Worm (Caenorhabditis elegans) whole organism, L1 larva: Measurements from ENCODE around the gene slcr-46.2.

ENCODE experiments used
- Y116A8C.19 ChIP-seq: sonication (generic microtip); optimal IDR thresholded peaks from 2 replicates; lab custom pipeline; 2016; ENCODE audit warnings: missing compliant biosample characterization, missing genetic modification characterization, borderline replicate concordance
- aha-1 ChIP-seq: fragments of 150-350 bp; optimal IDR thresholded peaks from 2 replicates; lab custom pipeline; 2014; ENCODE audit warnings: missing biosample characterization, missing genetic modification characterization
- ceh-82 ChIP-seq, 3 experiments: fragments of 150-350 bp in 1 of 3; sonication (generic microtip) in 2 of 3; optimal IDR thresholded peaks; 2 replicates each; lab custom pipeline; 2014 to 2017; ENCODE audit warnings: missing biosample characterization in 3 of 3, missing genetic modification characterization in 3 of 3
- ceh-88 ChIP-seq: fragments of 200-800 bp; sonication (Bioruptor generic); IDR thresholded peaks from 2 replicates; pipeline ENCODE4 v1.3.6; 2022; ENCODE audit warnings: missing genetic modification characterization, missing compliant biosample characterization
- ces-1 ChIP-seq: fragments of 150-350 bp; optimal IDR thresholded peaks from 2 replicates; lab custom pipeline; 2014; ENCODE audit warnings: missing biosample characterization, missing genetic modification reagents, missing genetic modification characterization
- dpl-1 ChIP-seq, 3 experiments: fragments of 150-350 bp in 2 of 3; sonication (generic microtip) in 1 of 3; optimal IDR thresholded peaks; 2 replicates each; lab custom pipeline; 2014 to 2017; ENCODE audit warnings: missing biosample characterization in 3 of 3, missing genetic modification characterization in 3 of 3, missing genetic modification reagents in 3 of 3
- efl-1 ChIP-seq, 4 experiments: fragments of 150-350 bp; optimal IDR thresholded peaks in 3 of 4; peaks in 1 of 4; 1 replicate in 1 of 4; 2 replicates in 3 of 4; lab custom pipeline; 2014; ENCODE audit warnings: missing biosample characterization in 2 of 4, missing genetic modification characterization in 2 of 4, missing genetic modification reagents in 2 of 4
- efl-3 ChIP-seq: fragments of 200-800 bp; sonication (Bioruptor generic); optimal IDR thresholded peaks from 2 replicates; lab custom pipeline; 2018; ENCODE audit warnings: mild to moderate bottlenecking, missing genetic modification characterization, missing compliant biosample characterization
- elt-2 ChIP-seq: sonication (generic microtip); optimal IDR thresholded peaks from 2 replicates; lab custom pipeline; 2016; ENCODE audit warnings: missing genetic modification characterization, mild to moderate bottlenecking, inconsistent platforms, missing compliant biosample characterization, missing genetic modification reagents
- elt-3 ChIP-seq, 6 experiments: fragments of 150-350 bp in 1 of 6; sonication (generic microtip); optimal IDR thresholded peaks; 2 replicates each; lab custom pipeline; 2017 to 2018; ENCODE audit warnings: missing biosample characterization in 6 of 6, missing genetic modification characterization in 6 of 6, inconsistent platforms in 1 of 6
- fkh-4 ChIP-seq: sonication (generic microtip); optimal IDR thresholded peaks from 2 replicates; lab custom pipeline; 2016; ENCODE audit warnings: missing compliant biosample characterization, missing genetic modification characterization, borderline replicate concordance
- fkh-8 ChIP-seq: sonication (generic microtip); optimal IDR thresholded peaks from 2 replicates; lab custom pipeline; 2016; ENCODE audit warnings: mild to moderate bottlenecking, missing genetic modification characterization, missing compliant biosample characterization
- fos-1 ChIP-seq: fragments of 150-350 bp; optimal IDR thresholded peaks from 2 replicates; lab custom pipeline; 2014; ENCODE audit warnings: missing biosample characterization, missing genetic modification characterization
- grh-1 ChIP-seq: fragments of 200-800 bp; sonication (Bioruptor generic); IDR thresholded peaks from 2 replicates; pipeline ENCODE4 v1.3.6; 2022; ENCODE audit warnings: missing genetic modification reagents, missing genetic modification characterization, missing compliant biosample characterization
- hlh-17 ChIP-seq: fragments of 200-800 bp; sonication (Bioruptor generic); optimal IDR thresholded peaks from 2 replicates; lab custom pipeline; 2018; ENCODE audit warnings: missing genetic modification characterization, mild to moderate bottlenecking, missing compliant biosample characterization, moderate library complexity, borderline replicate concordance
- irx-1 ChIP-seq: sonication (generic microtip); optimal IDR thresholded peaks from 2 replicates; lab custom pipeline; 2016; ENCODE audit warnings: missing genetic modification characterization, missing compliant biosample characterization
- isw-1 ChIP-seq: fragments of 200-800 bp; sonication (Bioruptor generic); IDR thresholded peaks from 2 replicates; pipeline ENCODE4 v1.3.6; 2022; ENCODE audit warnings: missing genetic modification characterization, missing compliant biosample characterization
- jun-1 ChIP-seq: fragments of 150-350 bp; optimal IDR thresholded peaks from 2 replicates; lab custom pipeline; 2014; ENCODE audit warnings: missing biosample characterization, missing genetic modification reagents, missing genetic modification characterization
- lin-13 ChIP-seq: fragments of 150-350 bp; optimal IDR thresholded peaks from 2 replicates; lab custom pipeline; 2014; ENCODE audit warnings: missing biosample characterization, missing genetic modification reagents, missing genetic modification characterization
- lin-15B ChIP-seq: fragments of 150-350 bp; sonication (generic microtip); optimal IDR thresholded peaks from 3 replicates; lab custom pipeline; 2014; ENCODE audit warnings: missing biosample characterization, missing genetic modification characterization
- lin-39 ChIP-seq: fragments of 150-350 bp; optimal IDR thresholded peaks from 2 replicates; lab custom pipeline; 2014; ENCODE audit warnings: missing biosample characterization, missing genetic modification reagents, missing genetic modification characterization
- lsy-2 ChIP-seq, 2 experiments: fragments of 150-350 bp; optimal IDR thresholded peaks; 2 replicates each; lab custom pipeline; 2014; ENCODE audit warnings: missing biosample characterization in 2 of 2, missing genetic modification characterization in 2 of 2
- mab-9 ChIP-seq: fragments of 200-800 bp; sonication (Bioruptor generic); IDR thresholded peaks from 2 replicates; pipeline ENCODE4 v1.3.6; 2022; ENCODE audit warnings: missing genetic modification reagents, missing genetic modification characterization, missing compliant biosample characterization
- mep-1 ChIP-seq: fragments of 150-350 bp; optimal IDR thresholded peaks from 2 replicates; lab custom pipeline; 2014; ENCODE audit warnings: missing biosample characterization, missing genetic modification characterization
- nhr-19 ChIP-seq: fragments of 200-800 bp; sonication (Bioruptor generic); conservative IDR thresholded peaks from 2 replicates; pipeline ENCODE4 v1.3.6; 2022; ENCODE audit warnings: missing genetic modification characterization, missing compliant biosample characterization
- nhr-77 ChIP-seq: fragments of 150-350 bp; optimal IDR thresholded peaks from 2 replicates; lab custom pipeline; 2014; ENCODE audit warnings: missing biosample characterization, missing genetic modification characterization
- pag-3 ChIP-seq: sonication (generic microtip); optimal IDR thresholded peaks from 2 replicates; lab custom pipeline; 2017; ENCODE audit warnings: missing genetic modification characterization, mild to moderate bottlenecking, missing compliant biosample characterization, antibody characterized with exemption, borderline replicate concordance; ENCODE audit not compliant: insufficient read depth
- snpc-4 ChIP-seq: fragments of 150-350 bp; optimal IDR thresholded peaks from 2 replicates; lab custom pipeline; 2014; ENCODE audit warnings: missing biosample characterization, missing genetic modification characterization
- snu-23 ChIP-seq: sonication (generic microtip); optimal IDR thresholded peaks from 2 replicates; lab custom pipeline; 2016; ENCODE audit warnings: missing genetic modification characterization, missing compliant biosample characterization
- sptf-1 ChIP-seq: fragments of 150-350 bp; optimal IDR thresholded peaks from 2 replicates; lab custom pipeline; 2014; ENCODE audit warnings: missing biosample characterization, missing genetic modification characterization
- swsn-7 ChIP-seq: sonication (generic microtip); optimal IDR thresholded peaks from 2 replicates; lab custom pipeline; 2016; ENCODE audit warnings: missing genetic modification characterization, missing compliant biosample characterization
- tlp-1 ChIP-seq: fragments of 150-350 bp; optimal IDR thresholded peaks from 2 replicates; lab custom pipeline; 2014; ENCODE audit warnings: missing biosample characterization, missing genetic modification characterization
- unc-98 ChIP-seq: fragments of 200-800 bp; sonication (Bioruptor generic); IDR thresholded peaks from 2 replicates; pipeline ENCODE4 v1.3.6; 2022; ENCODE audit warnings: missing genetic modification characterization, missing compliant biosample characterization
- vab-15 ChIP-seq: sonication (generic microtip); optimal IDR thresholded peaks from 2 replicates; lab custom pipeline; 2017; ENCODE audit warnings: missing genotype, mild to moderate bottlenecking, missing genetic modification characterization, missing compliant biosample characterization
- zag-1 ChIP-seq: fragments of 150-350 bp; optimal IDR thresholded peaks from 2 replicates; lab custom pipeline; 2014; ENCODE audit warnings: missing biosample characterization, missing genetic modification characterization
- ztf-4 ChIP-seq: fragments of 150-350 bp; optimal IDR thresholded peaks from 2 replicates; lab custom pipeline; 2014; ENCODE audit warnings: missing biosample characterization, missing genetic modification characterization

The slcr-46.2 gene

ce11 chrV:19394750-19395149 lies 4.8 kb upstream of the slcr-46.2 start, which contains the start of gene C25F9.8:
Gene C25F9.8 (plus strand): TSS chrV:19395050.
- TF ChIP-seq vab-15 (tag; lab: Kevin White, UChicago) (no peak), ztf-4 (tag; lab: Kevin White, UChicago) (no peak), efl-1 (optimal IDR thresholded peaks at IDR 0.05; lab: Kevin White, UChicago) (no peak), efl-1 (GFP tag; optimal IDR thresholded peaks at IDR 0.05 in 1 of 2; lab: Kevin White, UChicago) (peak in 1 of 2 experiments; percentile 62), Y116A8C.19 (no peak), snpc-4 (no peak), jun-1 (tag; lab: Kevin White, UChicago) (no peak), mab-9 (GFP tag; lab: Robert Waterston, UW) (no peak), isw-1 (GFP tag; lab: Robert Waterston, UW) (no peak), snu-23 (GFP tag; lab: Kevin White, UChicago) (no peak)

- TF ChIP-seq vab-15 (tag; lab: Kevin White, UChicago) (no peak), lin-39 (tag; lab: Kevin White, UChicago) (no peak), lsy-2 (tag; optimal IDR thresholded peaks at IDR 0.05; lab: Kevin White, UChicago) (peak; percentile 4 to 27), ceh-82 (tag; optimal IDR thresholded peaks at IDR 0.05; lab: Kevin White, UChicago) (peak in 2 of 3 experiments; percentile 9 to 15), efl-1 (optimal IDR thresholded peaks at IDR 0.05; lab: Kevin White, UChicago) (peak; percentile 39 to 47), efl-1 (GFP tag; optimal IDR thresholded peaks at IDR 0.05 in 1 of 2; lab: Kevin White, UChicago) (peak; percentile 8 to 58), ces-1 (GFP tag; lab: Kevin White, UChicago) (no peak), unc-98 (no peak), fos-1 (no peak), fkh-8 (tag; lab: Kevin White, UChicago) (peak; percentile 29), mep-1 (peak; percentile 15), swsn-7 (tag; lab: Kevin White, UChicago) (peak; percentile 31), dpl-1 (GFP tag; optimal IDR thresholded peaks at IDR 0.05; lab: Kevin White, UChicago) (peak in 1 of 3 experiments; percentile 23), sptf-1 (no peak), ceh-88 (GFP tag; lab: Robert Waterston, UW) (no peak), nhr-19 (GFP tag; lab: Robert Waterston, UW) (no peak; the same call in 1 of the 2 replicates), snu-23 (GFP tag; lab: Kevin White, UChicago) (peak; percentile 15), snpc-4 (no peak), fkh-4 (tag; lab: Kevin White, UChicago) (no peak), hlh-17 (GFP tag; lab: Kevin White, UChicago) (no peak)
- TF ChIP-seq, all 84 proteins: peak for 8
Observed at ce11 chrV:19391242-19391641, 1.3 kb upstream of the slcr-46.2 start.

- TF ChIP-seq fkh-8 (tag; lab: Kevin White, UChicago) (no peak), ces-1 (GFP tag; lab: Kevin White, UChicago) (no peak), elt-3 (tag; optimal IDR thresholded peaks at IDR 0.05; lab: Kevin White, UChicago) (no peak), lin-13 (GFP tag; lab: Kevin White, UChicago) (no peak), efl-3 (GFP tag; lab: Kevin White, UChicago) (no peak), grh-1 (no peak), pag-3 (tag; lab: Kevin White, UChicago) (no peak), zag-1 (tag; lab: Kevin White, UChicago) (no peak), fos-1 (no peak), tlp-1 (tag; lab: Kevin White, UChicago) (no peak), irx-1 (tag; lab: Kevin White, UChicago) (no peak), Y116A8C.19 (no peak), nhr-19 (GFP tag; lab: Robert Waterston, UW) (no peak)
Observed at ce11 chrV:19380968-19381367, 9.0 kb downstream of the slcr-46.2 start, which contains the start of gene srw-84. Gene srw-84 (plus strand): TSS chrV:19381268.

- TF ChIP-seq lin-15B (tag; lab: Kevin White, UChicago) = no peak
- no peak for TF ChIP-seq efl-1 (optimal IDR thresholded peaks at IDR 0.05; lab: Kevin White, UChicago)
- peak in 1 of 2 experiments; percentile 63 for TF ChIP-seq efl-1 (GFP tag; optimal IDR thresholded peaks at IDR 0.05 in 1 of 2; lab: Kevin White, UChicago)
- no peak for TF ChIP-seq vab-15 (tag; lab: Kevin White, UChicago)
- TF ChIP-seq nhr-77 (tag; lab: Kevin White, UChicago) = no peak
- peak; percentile 80 for TF ChIP-seq elt-2 (tag; lab: Kevin White, UChicago)
- TF ChIP-seq hlh-17 (GFP tag; lab: Kevin White, UChicago) = no peak
- TF ChIP-seq grh-1 = no peak
- TF ChIP-seq aha-1 = no peak
- TF ChIP-seq, all 84 proteins: peak for 2
Observed at ce11 chrV:19377014-19377494, 12.9 kb downstream of the slcr-46.2 start, which contains the start of gene nceh-1. Gene nceh-1 (plus strand): TSS chrV:19377444.
